Fruit fly (Drosophila melanogaster) whole organism, embryonic: ENCODE data around the gene Tbca.
A peak's percentile ranks its signal among the peaks of the same experiment; 100 is the strongest.

Experiments
- Adf1 ChIP-seq: fragments of 200-800 bp; sonication (Bioruptor generic); IDR thresholded peaks from 2 replicates; pipeline ENCODE4 v1.3.6; 2022; ENCODE audit warnings: missing biosample characterization, missing genetic modification characterization
- Blimp-1 ChIP-seq: fragments of 200-800 bp; sonication (Bioruptor generic); optimal IDR thresholded peaks from 3 replicates; lab custom pipeline; 2018; ENCODE audit warnings: missing biosample characterization, missing genetic modification characterization, mild to moderate bottlenecking, moderate library complexity, missing genetic modification reagents
- CG12104 ChIP-seq: fragments of 200-800 bp; sonication (Bioruptor generic); optimal IDR thresholded peaks from 3 replicates; lab custom pipeline; 2016; ENCODE audit warnings: missing biosample characterization, missing genetic modification characterization
- CG15696 ChIP-seq: fragments of 200-800 bp; sonication (Bioruptor generic); optimal IDR thresholded peaks from 2 replicates; lab custom pipeline; 2019; ENCODE audit warnings: missing biosample characterization, mild to moderate bottlenecking, missing genetic modification characterization, moderate library complexity
- CG17802 ChIP-seq: fragments of 200-800 bp; sonication (Bioruptor generic); optimal IDR thresholded peaks from 2 replicates; lab custom pipeline; 2018; ENCODE audit warnings: missing biosample characterization, mild to moderate bottlenecking, missing genetic modification characterization, moderate library complexity
- CG17912 ChIP-seq: fragments of 200-800 bp; sonication (Bioruptor generic); optimal IDR thresholded peaks from 2 replicates; lab custom pipeline; 2018; ENCODE audit warnings: missing biosample characterization, mild to moderate bottlenecking, missing genetic modification characterization
- CG2875 ChIP-seq: fragments of 200-800 bp; sonication (Bioruptor generic); optimal IDR thresholded peaks from 2 replicates; lab custom pipeline; 2017; ENCODE audit warnings: missing biosample characterization, mild to moderate bottlenecking, missing genetic modification characterization, missing genetic modification reagents
- CG30403 ChIP-seq: fragments of 200-800 bp; sonication (Bioruptor generic); optimal IDR thresholded peaks from 3 replicates; lab custom pipeline; 2016; ENCODE audit warnings: missing biosample characterization, missing genetic modification characterization
- CG30431 ChIP-seq: fragments of 200-800 bp; sonication (Bioruptor generic); optimal IDR thresholded peaks from 2 replicates; lab custom pipeline; 2017; ENCODE audit warnings: missing biosample characterization, missing genetic modification characterization
- CG32767 ChIP-seq: fragments of 200-800 bp; sonication (Bioruptor generic); IDR thresholded peaks from 2 replicates; pipeline ENCODE4 v1.3.6; 2022; ENCODE audit warnings: missing biosample characterization, missing genetic modification characterization
- CG6689 ChIP-seq: fragments of 200-800 bp; sonication (Bioruptor generic); IDR thresholded peaks from 2 replicates; pipeline ENCODE4 v1.3.6; 2022; ENCODE audit warnings: missing biosample characterization, missing genetic modification characterization
- CG7786 ChIP-seq: fragments of 200-800 bp; sonication (Bioruptor generic); optimal IDR thresholded peaks from 2 replicates; lab custom pipeline; 2016; ENCODE audit warnings: missing biosample characterization, missing genetic modification characterization
- CTCF ChIP-seq: fragments of 200-800 bp; sonication (Bioruptor generic); optimal IDR thresholded peaks from 2 replicates; lab custom pipeline; 2017; ENCODE audit warnings: missing biosample characterization, mild to moderate bottlenecking, missing genetic modification characterization, moderate library complexity
- CoRest ChIP-seq: fragments of 200-800 bp; sonication (Bioruptor generic); optimal IDR thresholded peaks from 3 replicates; lab custom pipeline; 2018; ENCODE audit warnings: missing biosample characterization, mild to moderate bottlenecking, missing genetic modification characterization, moderate library complexity
- Deaf1 ChIP-seq: fragments of 200-800 bp; optimal IDR thresholded peaks from 3 replicates; lab custom pipeline; 2019; ENCODE audit warnings: missing biosample characterization, mild to moderate bottlenecking, missing genetic modification characterization, moderate library complexity
- Dfd ChIP-seq, 2 experiments: fragments of >200 bp; optimal IDR thresholded peaks; 2 replicates each; lab custom pipeline; 2017; ENCODE audit warnings: missing biosample characterization in 2 of 2, missing genetic modification characterization in 2 of 2
- Fer1 ChIP-seq: fragments of 200-800 bp; sonication (Bioruptor generic); optimal IDR thresholded peaks from 2 replicates; lab custom pipeline; 2017; ENCODE audit warnings: missing biosample characterization, mild to moderate bottlenecking, missing genetic modification characterization
- Gsc ChIP-seq: fragments of 200-800 bp; sonication (Bioruptor generic); IDR thresholded peaks from 2 replicates; pipeline ENCODE4 v1.3.6; 2022; ENCODE audit warnings: missing biosample characterization, missing genetic modification characterization
- H15 ChIP-seq: fragments of 200-800 bp; sonication (Bioruptor generic); IDR thresholded peaks from 3 replicates; pipeline ENCODE4 v1.3.6; 2022; ENCODE audit warnings: missing biosample characterization, missing genetic modification characterization
- HHEX ChIP-seq: fragments of 200-800 bp; sonication (Bioruptor generic); optimal IDR thresholded peaks from 3 replicates; lab custom pipeline; 2017; ENCODE audit warnings: missing biosample characterization, mild to moderate bottlenecking, missing genetic modification characterization, missing genetic modification reagents
- Hey ChIP-seq: fragments of 200-800 bp; sonication (Bioruptor generic); optimal IDR thresholded peaks from 3 replicates; lab custom pipeline; 2018; ENCODE audit warnings: missing biosample characterization, mild to moderate bottlenecking, missing genetic modification characterization
- Hsf ChIP-seq: fragments of 200-800 bp; sonication (Bioruptor generic); optimal IDR thresholded peaks from 3 replicates; lab custom pipeline; 2016; ENCODE audit warnings: missing biosample characterization, missing genetic modification characterization
- Mad ChIP-seq: fragments of 200-800 bp; sonication (Bioruptor generic); optimal IDR thresholded peaks from 2 replicates; lab custom pipeline; 2016; ENCODE audit warnings: missing biosample characterization, missing genetic modification characterization
- NC2β ChIP-seq: fragments of 200-800 bp; sonication (Bioruptor generic); optimal IDR thresholded peaks from 2 replicates; lab custom pipeline; 2016; ENCODE audit warnings: missing biosample characterization, missing genetic modification characterization
- PHDP ChIP-seq: fragments of 200-800 bp; sonication (Bioruptor generic); optimal IDR thresholded peaks from 3 replicates; lab custom pipeline; 2018; ENCODE audit warnings: missing biosample characterization, mild to moderate bottlenecking, missing genetic modification characterization, moderate library complexity
- Poxn ChIP-seq: fragments of 200-800 bp; sonication (Bioruptor generic); IDR thresholded peaks from 2 replicates; pipeline ENCODE4 v1.3.6; 2022; ENCODE audit warnings: missing biosample characterization, missing genetic modification characterization
- Spps ChIP-seq: fragments of 200-800 bp; sonication (Bioruptor generic); optimal IDR thresholded peaks from 2 replicates; lab custom pipeline; 2018; ENCODE audit warnings: missing biosample characterization, mild to moderate bottlenecking, missing genetic modification characterization
- Xbp1 ChIP-seq: fragments of 200-800 bp; sonication (Bioruptor generic); optimal IDR thresholded peaks from 3 replicates; lab custom pipeline; 2016; ENCODE audit warnings: missing biosample characterization, mild to moderate bottlenecking, missing genetic modification characterization
- amos ChIP-seq: fragments of 200-800 bp; sonication (Bioruptor generic); IDR thresholded peaks from 2 replicates; pipeline ENCODE4 v1.3.6; 2022; ENCODE audit warnings: missing biosample characterization, missing genetic modification characterization; ENCODE audit not compliant: partially characterized antibody
- bcd ChIP-seq: fragments of 200-800 bp; sonication (Bioruptor generic); optimal IDR thresholded peaks from 2 replicates; lab custom pipeline; 2017; ENCODE audit warnings: missing biosample characterization, mild to moderate bottlenecking, missing genetic modification characterization
- bigmax ChIP-seq: fragments of 200-800 bp; sonication (Bioruptor generic); optimal IDR thresholded peaks from 2 replicates; lab custom pipeline; 2018; ENCODE audit warnings: missing biosample characterization, mild to moderate bottlenecking, missing genetic modification characterization
- cato ChIP-seq: fragments of 200-800 bp; sonication (Bioruptor generic); optimal IDR thresholded peaks from 2 replicates; lab custom pipeline; 2016; ENCODE audit warnings: missing biosample characterization, missing genetic modification characterization, borderline replicate concordance
- caup ChIP-seq: fragments of 200-800 bp; sonication (Bioruptor generic); optimal IDR thresholded peaks from 3 replicates; lab custom pipeline; 2017; ENCODE audit warnings: missing biosample characterization, mild to moderate bottlenecking, missing genetic modification characterization, moderate library complexity; ENCODE audit not compliant: severe bottlenecking
- chm ChIP-seq: fragments of 200-800 bp; sonication (Bioruptor generic); IDR thresholded peaks from 2 replicates; pipeline ENCODE4 v1.3.6; 2022; ENCODE audit warnings: missing biosample characterization, missing genetic modification characterization
- disco-r ChIP-seq: fragments of 200-800 bp; sonication (Bioruptor generic); optimal IDR thresholded peaks from 2 replicates; lab custom pipeline; 2016; ENCODE audit warnings: missing biosample characterization, missing genetic modification characterization
- dm ChIP-seq: fragments of 200-800 bp; sonication (Bioruptor generic); optimal IDR thresholded peaks from 3 replicates; lab custom pipeline; 2016; ENCODE audit warnings: missing biosample characterization, missing genetic modification characterization
- en ChIP-seq: fragments of 200-800 bp; sonication (Bioruptor generic); optimal IDR thresholded peaks from 2 replicates; lab custom pipeline; 2016; ENCODE audit warnings: missing biosample characterization, missing genetic modification characterization
- gem ChIP-seq: fragments of 200-800 bp; sonication (Bioruptor generic); optimal IDR thresholded peaks from 2 replicates; lab custom pipeline; 2019; ENCODE audit warnings: missing biosample characterization, mild to moderate bottlenecking, missing genetic modification characterization, moderate library complexity
- jigr1 ChIP-seq: fragments of 200-800 bp; sonication (Bioruptor generic); IDR thresholded peaks from 3 replicates; pipeline ENCODE4 v1.3.6; 2022; ENCODE audit warnings: missing biosample characterization, missing genetic modification characterization
- jing ChIP-seq: fragments of 200-800 bp; sonication (Bioruptor generic); optimal IDR thresholded peaks from 2 replicates; lab custom pipeline; 2018; ENCODE audit warnings: missing biosample characterization, mild to moderate bottlenecking, missing genetic modification characterization
- lmd ChIP-seq: fragments of 200-800 bp; sonication (Bioruptor generic); IDR thresholded peaks from 2 replicates; pipeline ENCODE4 v1.3.6; 2022; ENCODE audit warnings: missing biosample characterization, missing genetic modification characterization
- maf-S ChIP-seq: fragments of 200-800 bp; sonication (Bioruptor generic); optimal IDR thresholded peaks from 2 replicates; lab custom pipeline; 2016; ENCODE audit warnings: missing biosample characterization, missing genetic modification characterization
- otp ChIP-seq: fragments of 200-800 bp; sonication (Bioruptor generic); IDR thresholded peaks from 3 replicates; pipeline ENCODE4, ENCODE4 v1.3.6; 2022; ENCODE audit warnings: missing biosample characterization, missing genetic modification characterization
- pho ChIP-seq: fragments of 200-800 bp; sonication (Bioruptor generic); optimal IDR thresholded peaks from 2 replicates; lab custom pipeline; 2016; ENCODE audit warnings: missing biosample characterization, missing genetic modification characterization
- phol ChIP-seq: fragments of 200-800 bp; sonication (Bioruptor generic); optimal IDR thresholded peaks from 3 replicates; lab custom pipeline; 2018; ENCODE audit warnings: missing biosample characterization, mild to moderate bottlenecking, missing genetic modification characterization, moderate library complexity
- salm ChIP-seq: fragments of 200-800 bp; sonication (Bioruptor generic); optimal IDR thresholded peaks from 2 replicates; lab custom pipeline; 2018; ENCODE audit warnings: missing biosample characterization, mild to moderate bottlenecking, missing genetic modification characterization
- sisA ChIP-seq: fragments of 200-800 bp; sonication (Bioruptor generic); IDR thresholded peaks from 2 replicates; pipeline ENCODE4 v1.3.6; 2022; ENCODE audit warnings: missing biosample characterization, missing genetic modification characterization
- slou ChIP-seq: fragments of 200-800 bp; sonication (Bioruptor generic); optimal IDR thresholded peaks from 3 replicates; lab custom pipeline; 2016; ENCODE audit warnings: missing biosample characterization, missing genetic modification characterization
- sob ChIP-seq: fragments of 200-800 bp; sonication (Bioruptor generic); IDR thresholded peaks from 2 replicates; pipeline ENCODE4 v1.3.6; 2022; ENCODE audit warnings: missing biosample characterization, missing genetic modification characterization
- usp ChIP-seq: fragments of >200 bp; optimal IDR thresholded peaks from 2 replicates; lab custom pipeline; 2017; ENCODE audit warnings: missing biosample characterization, missing genetic modification characterization
- zen ChIP-seq: fragments of 200-800 bp; sonication (Bioruptor generic); optimal IDR thresholded peaks from 3 replicates; lab custom pipeline; 2018; ENCODE audit warnings: missing biosample characterization, mild to moderate bottlenecking, missing genetic modification characterization, moderate library complexity

The Tbca gene

DNA sequence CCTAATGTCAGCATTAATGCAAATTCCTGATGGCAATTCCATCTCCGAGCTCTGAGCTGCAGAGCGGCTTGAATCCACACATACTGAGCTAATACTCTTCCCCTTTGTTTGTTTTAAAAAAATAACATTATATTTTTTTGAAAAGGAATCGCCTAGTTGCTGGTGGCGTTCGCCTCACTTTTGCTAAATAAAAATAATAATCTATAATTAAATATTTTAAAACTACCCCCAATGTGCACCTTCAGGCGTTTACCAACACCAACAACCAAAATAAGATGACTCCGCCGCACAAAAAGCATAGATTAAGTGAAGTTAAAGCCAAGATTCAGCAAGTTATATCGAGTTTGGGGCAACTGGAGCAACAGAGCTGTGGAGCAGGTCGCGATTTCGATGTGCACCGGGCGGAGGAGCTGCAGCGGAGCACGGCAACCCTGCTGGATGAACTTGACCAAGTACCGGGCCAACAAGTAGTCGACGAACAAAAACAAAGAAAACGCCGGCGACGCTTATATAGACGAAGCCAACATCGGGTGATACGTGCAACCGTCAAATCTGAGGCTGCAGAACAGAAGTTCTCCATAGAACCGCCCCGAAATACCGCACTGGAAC lies 858 bp downstream of the Tbca start, which contains the start of gene CG1896:
Gene CG1896, plus strand, starts transcription at position 239 of the 609 bp plus-strand sequence.
- TF ChIP-seq zen (tag; lab: Kevin White, UChicago) (no peak), Gsc (GFP tag; lab: Robert Waterston, UW) (no peak), jigr1 (GFP tag; lab: Robert Waterston, UW) (no peak), gem (tag; lab: Kevin White, UChicago) (peak; percentile 63), bcd (GFP tag; lab: Kevin White, UChicago) (peak; percentile 7), Hsf (no peak), CoRest (peak; percentile 45), amos (GFP tag; lab: Robert Waterston, UW) (no peak), Xbp1 (peak; percentile 43), Deaf1 (peak; percentile 2), lmd (GFP tag; lab: Robert Waterston, UW) (no peak), salm (tag; lab: Kevin White, UChicago) (no peak), sisA (GFP tag; lab: Robert Waterston, UW) (peak; percentile 24; the same call in 1 of the 2 replicates), Blimp-1 (GFP tag; lab: Kevin White, UChicago) (no peak), CG17802 (tag; lab: Kevin White, UChicago) (peak; percentile 12), NC2β (no peak), CG6689 (GFP tag; lab: Robert Waterston, UW) (peak; percentile 59; the same call in 1 of the 2 replicates), caup (GFP tag; lab: Kevin White, UChicago) (peak; percentile 54), Hey (tag; lab: Kevin White, UChicago) (no peak), Poxn (GFP tag; lab: Robert Waterston, UW) (no peak), phol (tag; lab: Kevin White, UChicago) (peak; percentile 53), sob (GFP tag; lab: Robert Waterston, UW) (peak; percentile 69), disco-r (no peak), bigmax (no peak), en (GFP tag; lab: Kevin White, UChicago) (no peak), usp (no peak), chm (GFP tag; lab: Robert Waterston, UW) (0 out of 2 replicates have a peak, but pooled peaks have one; percentile 39), CTCF (GFP tag; lab: Kevin White, UChicago) (peak; percentile 4), Dfd (GFP tag; optimal IDR thresholded peaks at IDR 0.05; lab: Kevin White, UChicago) (no peak), CG17912 (GFP tag; lab: Kevin White, UChicago) (no peak), dm (GFP tag; lab: Kevin White, UChicago) (no peak), CG12104 (GFP tag; lab: Kevin White, UChicago) (peak; percentile 25), jing (GFP tag; lab: Kevin White, UChicago) (no peak), CG7786 (GFP tag; lab: Kevin White, UChicago) (no peak), CG32767 (GFP tag; lab: Robert Waterston, UW) (peak; percentile 49; the same call in 1 of the 2 replicates), H15 (GFP tag; lab: Robert Waterston, UW) (peak; percentile 13; the same call in 1 of the 3 replicates), pho (GFP tag; lab: Kevin White, UChicago) (no peak), CG30431 (GFP tag; lab: Kevin White, UChicago) (no peak), Mad (GFP tag; lab: Kevin White, UChicago) (no peak), CG30403 (peak; percentile 45), cato (GFP tag; lab: Kevin White, UChicago) (no peak), CG2875 (GFP tag; lab: Kevin White, UChicago) (peak; percentile 0), Adf1 (GFP tag; lab: Robert Waterston, UW) (no peak), Spps (tag; lab: Kevin White, UChicago) (peak; percentile 12), otp (0 out of 3 replicates have a peak, but pooled peaks have one; percentile 38), maf-S (GFP tag; lab: Kevin White, UChicago) (no peak), HHEX (GFP tag; lab: Kevin White, UChicago) (no peak), PHDP (tag; lab: Kevin White, UChicago) (peak; percentile 36), slou (no peak), CG15696 (no peak), Fer1 (peak; percentile 50)
